Fruit fly (Drosophila melanogaster) whole organism, prepupa: ENCODE data around the gene nAChRalpha3.

ENCODE experiments used
- CG10631 ChIP-seq: fragments of 200-800 bp; sonication (Bioruptor generic); optimal IDR thresholded peaks from 2 replicates; lab custom pipeline; 2016; ENCODE audit warnings: missing biosample characterization, missing genetic modification characterization
- CG10669 ChIP-seq: fragments of 200-800 bp; sonication (Bioruptor generic); optimal IDR thresholded peaks from 3 replicates; lab custom pipeline; 2018; ENCODE audit warnings: missing biosample characterization, mild to moderate bottlenecking, missing genetic modification characterization, moderate library complexity
- CG11294 ChIP-seq: fragments of 200-800 bp; sonication (Bioruptor generic); IDR thresholded peaks from 2 replicates; pipeline ENCODE4 v1.3.6; 2022; ENCODE audit warnings: missing biosample characterization, missing genetic modification characterization
- CG11762 ChIP-seq: fragments of 200-800 bp; sonication (Bioruptor generic); optimal IDR thresholded peaks from 3 replicates; lab custom pipeline; 2016; ENCODE audit warnings: missing biosample characterization, missing genetic modification characterization; ENCODE audit not compliant: insufficient read depth
- CG11902 ChIP-seq: fragments of 200-800 bp; sonication (Bioruptor generic); optimal IDR thresholded peaks from 3 replicates; lab custom pipeline; 2016; ENCODE audit warnings: missing biosample characterization, missing genetic modification characterization
- CG15336 ChIP-seq: fragments of 200-800 bp; sonication (Bioruptor generic); IDR thresholded peaks from 2 replicates; pipeline ENCODE4 v1.3.6; 2022; ENCODE audit warnings: missing biosample characterization, missing genetic modification characterization
- CG1621 ChIP-seq: fragments of 200-800 bp; sonication (Bioruptor generic); optimal IDR thresholded peaks from 3 replicates; lab custom pipeline; 2018; ENCODE audit warnings: missing biosample characterization, mild to moderate bottlenecking, missing genetic modification characterization
- CG3032 ChIP-seq: fragments of 200-800 bp; optimal IDR thresholded peaks from 2 replicates; lab custom pipeline; 2019; ENCODE audit warnings: missing biosample characterization, mild to moderate bottlenecking, missing genetic modification characterization, moderate library complexity
- CG34406 ChIP-seq: fragments of 200-800 bp; sonication (Bioruptor generic); optimal IDR thresholded peaks from 3 replicates; lab custom pipeline; 2016; ENCODE audit warnings: missing biosample characterization, missing genetic modification characterization
- CG3919 ChIP-seq: fragments of 200-800 bp; sonication (Bioruptor generic); optimal IDR thresholded peaks from 3 replicates; lab custom pipeline; 2016; ENCODE audit warnings: missing biosample characterization, missing genetic modification characterization
- CG4318 ChIP-seq: fragments of 200-800 bp; sonication (Bioruptor generic); optimal IDR thresholded peaks from 3 replicates; lab custom pipeline; 2017; ENCODE audit warnings: missing biosample characterization, mild to moderate bottlenecking, missing genetic modification characterization
- CG6276 ChIP-seq: fragments of 200-800 bp; sonication (Bioruptor generic); optimal IDR thresholded peaks from 2 replicates; lab custom pipeline; 2017; ENCODE audit warnings: missing biosample characterization, mild to moderate bottlenecking, missing genetic modification characterization
- CG6792 ChIP-seq: fragments of 200-800 bp; sonication (Bioruptor generic); optimal IDR thresholded peaks from 3 replicates; lab custom pipeline; 2016; ENCODE audit warnings: missing biosample characterization, missing genetic modification characterization
- CG6808 ChIP-seq: fragments of 200-800 bp; sonication (Bioruptor generic); optimal IDR thresholded peaks from 3 replicates; lab custom pipeline; 2017; ENCODE audit warnings: missing biosample characterization, missing genetic modification characterization, mild to moderate bottlenecking, moderate library complexity, missing genetic modification reagents
- CG6854 ChIP-seq: fragments of 200-800 bp; sonication (Bioruptor generic); optimal IDR thresholded peaks from 2 replicates; lab custom pipeline; 2017; ENCODE audit warnings: missing biosample characterization, mild to moderate bottlenecking, missing genetic modification characterization
- CG7368 ChIP-seq: fragments of 200-800 bp; sonication (Bioruptor generic); optimal IDR thresholded peaks from 3 replicates; lab custom pipeline; 2016; ENCODE audit warnings: missing biosample characterization, missing genetic modification characterization
- CG8119 ChIP-seq: fragments of 200-800 bp; sonication (Bioruptor generic); IDR thresholded peaks from 3 replicates; pipeline ENCODE4 v1.3.6; 2022; ENCODE audit warnings: missing biosample characterization, missing genetic modification characterization
- CG8319 ChIP-seq: fragments of 200-800 bp; sonication (Bioruptor generic); optimal IDR thresholded peaks from 3 replicates; lab custom pipeline; 2016; ENCODE audit warnings: missing biosample characterization, missing genetic modification characterization
- Eip75B ChIP-seq: fragments of 200-800 bp; sonication (Bioruptor generic); optimal IDR thresholded peaks from 3 replicates; lab custom pipeline; 2016; ENCODE audit warnings: missing biosample characterization, missing genetic modification characterization
- Eip78C ChIP-seq: fragments of 200-800 bp; sonication (Bioruptor generic); peaks from one replicate; lab custom pipeline; 2016; ENCODE audit warnings: missing biosample characterization, missing genetic modification characterization
- Ets96B ChIP-seq: fragments of 200-800 bp; optimal IDR thresholded peaks from 2 replicates; lab custom pipeline; 2019; ENCODE audit warnings: missing biosample characterization, mild to moderate bottlenecking, missing genetic modification characterization, moderate library complexity
- Gug ChIP-seq: fragments of 200-800 bp; sonication (Bioruptor generic); IDR thresholded peaks from 2 replicates; pipeline ENCODE4 v1.3.6; 2022; ENCODE audit warnings: missing biosample characterization, missing genetic modification characterization
- Hr38 ChIP-seq: sonication (Bioruptor generic); optimal IDR thresholded peaks from 2 replicates; lab custom pipeline; 2016; ENCODE audit warnings: missing biosample characterization, missing genetic modification characterization
- Hr39 ChIP-seq: fragments of 200-800 bp; sonication (Bioruptor generic); optimal IDR thresholded peaks from 2 replicates; lab custom pipeline; 2016; ENCODE audit warnings: missing biosample characterization, missing genetic modification characterization
- Hr4 ChIP-seq: fragments of 200-800 bp; sonication (Bioruptor generic); optimal IDR thresholded peaks from 3 replicates; lab custom pipeline; 2016; ENCODE audit warnings: missing biosample characterization, missing genetic modification characterization
- Lpt ChIP-seq: fragments of 200-800 bp; sonication (Bioruptor generic); optimal IDR thresholded peaks from 3 replicates; lab custom pipeline; 2016; ENCODE audit warnings: missing biosample characterization, missing genetic modification characterization
- OdsH ChIP-seq: fragments of 200-800 bp; sonication (Bioruptor generic); optimal IDR thresholded peaks from 3 replicates; lab custom pipeline; 2016; ENCODE audit warnings: missing biosample characterization, missing genetic modification characterization
- Smox ChIP-seq: fragments of 200-800 bp; sonication (Bioruptor generic); optimal IDR thresholded peaks from 3 replicates; lab custom pipeline; 2016; ENCODE audit warnings: missing biosample characterization, missing genetic modification characterization
- Sox14 ChIP-seq: fragments of 200-800 bp; sonication (Bioruptor generic); optimal IDR thresholded peaks from 3 replicates; lab custom pipeline; 2016; ENCODE audit warnings: missing biosample characterization, missing genetic modification characterization
- Sox15 ChIP-seq: fragments of 200-800 bp; sonication (Bioruptor generic); optimal IDR thresholded peaks from 3 replicates; lab custom pipeline; 2016; ENCODE audit warnings: missing biosample characterization, missing genetic modification characterization
- achi ChIP-seq: fragments of 200-800 bp; sonication (Bioruptor generic); optimal IDR thresholded peaks from 3 replicates; lab custom pipeline; 2016; ENCODE audit warnings: missing biosample characterization, missing genetic modification characterization
- acj6 ChIP-seq: fragments of 200-800 bp; sonication (Bioruptor generic); optimal IDR thresholded peaks from 3 replicates; lab custom pipeline; 2016; ENCODE audit warnings: missing biosample characterization, missing genetic modification characterization
- cyc ChIP-seq: fragments of 200-800 bp; sonication (Bioruptor generic); optimal IDR thresholded peaks from 3 replicates; lab custom pipeline; 2016; ENCODE audit warnings: missing biosample characterization, missing genetic modification characterization
- dac ChIP-seq: fragments of 200-800 bp; sonication (Bioruptor generic); optimal IDR thresholded peaks from 2 replicates; lab custom pipeline; 2017; ENCODE audit warnings: missing biosample characterization, mild to moderate bottlenecking, missing genetic modification characterization
- esn ChIP-seq: fragments of 200-800 bp; sonication (Bioruptor generic); optimal IDR thresholded peaks from 2 replicates; lab custom pipeline; 2016; ENCODE audit warnings: missing biosample characterization, mild to moderate bottlenecking, missing genetic modification characterization, moderate library complexity
- fd59A ChIP-seq: fragments of 200-800 bp; sonication (Bioruptor generic); optimal IDR thresholded peaks from 2 replicates; lab custom pipeline; 2017; ENCODE audit warnings: missing biosample characterization, mild to moderate bottlenecking, missing genetic modification characterization, missing genetic modification reagents
- fd85E ChIP-seq: fragments of 200-800 bp; sonication (Bioruptor generic); optimal IDR thresholded peaks from 3 replicates; lab custom pipeline; 2016; ENCODE audit warnings: missing biosample characterization, missing genetic modification characterization
- fkh ChIP-seq: fragments of 200-800 bp; sonication (Bioruptor generic); optimal IDR thresholded peaks from 3 replicates; lab custom pipeline; 2017; ENCODE audit warnings: missing biosample characterization, mild to moderate bottlenecking, missing genetic modification characterization, moderate library complexity
- lz ChIP-seq: fragments of 200-800 bp; sonication (Bioruptor generic); optimal IDR thresholded peaks from 3 replicates; lab custom pipeline; 2016; ENCODE audit warnings: missing biosample characterization, missing genetic modification characterization
- net ChIP-seq: fragments of 200-800 bp; sonication (Bioruptor generic); optimal IDR thresholded peaks from 3 replicates; lab custom pipeline; 2016; ENCODE audit warnings: missing biosample characterization, missing genetic modification characterization
- pdm3 ChIP-seq: fragments of 200-800 bp; sonication (Bioruptor generic); optimal IDR thresholded peaks from 3 replicates; lab custom pipeline; 2016; ENCODE audit warnings: missing biosample characterization, missing genetic modification characterization
- salr ChIP-seq, 2 experiments: fragments of 200-800 bp; sonication (Bioruptor generic); optimal IDR thresholded peaks; 3 replicates each; lab custom pipeline; 2016 to 2018; ENCODE audit warnings: missing biosample characterization in 2 of 2, missing genetic modification characterization in 2 of 2, mild to moderate bottlenecking in 1 of 2
- spab ChIP-seq: fragments of 200-800 bp; sonication (Bioruptor generic); optimal IDR thresholded peaks from 2 replicates; lab custom pipeline; 2017; ENCODE audit warnings: missing biosample characterization, mild to moderate bottlenecking, missing genetic modification characterization, missing genetic modification reagents
- ss ChIP-seq, 2 experiments: fragments of 200-800 bp; sonication (Bioruptor generic); optimal IDR thresholded peaks; 2 replicates in 1 of 2; 3 replicates in 1 of 2; lab custom pipeline; 2017 to 2018; ENCODE audit warnings: mild to moderate bottlenecking in 2 of 2, missing biosample characterization in 2 of 2, missing genetic modification characterization in 2 of 2, moderate library complexity in 1 of 2
- topi ChIP-seq: fragments of 200-800 bp; sonication (Bioruptor generic); optimal IDR thresholded peaks from 3 replicates; lab custom pipeline; 2016; ENCODE audit warnings: missing biosample characterization, missing genetic modification characterization
- vri ChIP-seq: fragments of 200-800 bp; sonication (Bioruptor generic); optimal IDR thresholded peaks from 3 replicates; lab custom pipeline; 2016; ENCODE audit warnings: missing biosample characterization, mild to moderate bottlenecking, missing genetic modification characterization

The nAChRalpha3 gene

DNA sequence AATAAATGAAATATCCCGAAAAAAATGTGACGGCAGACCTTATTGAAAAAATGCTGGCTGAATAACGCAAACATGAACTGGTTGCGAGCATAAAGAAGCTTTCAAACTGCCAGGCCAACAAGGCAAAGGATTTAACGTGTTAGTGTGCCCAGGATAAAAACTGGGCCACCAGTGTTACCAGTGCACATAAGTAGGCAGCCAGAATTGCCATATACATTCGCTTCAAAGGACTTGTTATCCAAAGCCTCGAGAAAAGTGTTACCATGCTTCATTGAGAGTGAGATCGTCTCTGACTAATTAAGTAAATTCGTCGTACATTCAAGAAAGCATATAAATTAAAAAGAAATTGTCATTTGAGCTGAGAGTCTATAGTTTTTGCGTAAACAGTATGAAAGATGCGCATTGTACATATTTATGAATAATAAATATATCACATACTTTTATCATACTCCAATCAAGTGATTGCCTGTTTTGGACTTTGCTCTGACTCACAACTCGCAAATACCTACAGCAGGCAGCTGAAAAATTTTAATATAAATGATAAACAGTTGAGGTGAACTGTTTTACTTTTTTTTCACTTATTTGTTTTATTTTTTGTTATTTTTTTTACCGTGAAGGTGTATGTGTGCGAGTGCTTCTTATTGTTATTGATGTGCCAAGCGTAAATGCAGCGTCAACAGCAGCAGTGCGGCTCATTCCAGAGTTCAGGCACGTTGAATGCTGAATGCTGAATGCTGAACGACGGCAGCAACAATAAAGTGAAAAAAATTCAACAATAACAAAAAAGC lies 135.5 kb downstream of the nAChRalpha3 start (continued):
- peak; percentile 5 for TF ChIP-seq topi (GFP tag; lab: Kevin White, UChicago)
- no peak for TF ChIP-seq spab (GFP tag; lab: Kevin White, UChicago)
- TF ChIP-seq achi (GFP tag; lab: Kevin White, UChicago): no peak
- TF ChIP-seq fkh: no peak
- no peak for TF ChIP-seq CG11762 (GFP tag; lab: Kevin White, UChicago)
- no peak for TF ChIP-seq net (GFP tag; lab: Kevin White, UChicago)
- no peak for TF ChIP-seq CG11902
- TF ChIP-seq CG6792 (GFP tag; lab: Kevin White, UChicago): no peak
- no peak for TF ChIP-seq Gug (GFP tag; lab: Robert Waterston, UW)

dm6 chrX:8229918-8230699 lies 136.9 kb downstream of the nAChRalpha3 start:
- peak; percentile 58 for TF ChIP-seq CG7368 (GFP tag; lab: Kevin White, UChicago)
- peak; percentile 34 for TF ChIP-seq CG1621 (tag; lab: Kevin White, UChicago)
- TF ChIP-seq vri (GFP tag; lab: Kevin White, UChicago): peak; percentile 32
- TF ChIP-seq CG8119: 0 out of 3 replicates have a peak, but pooled peaks have one; percentile 14
- TF ChIP-seq CG3919: peak; percentile 30
- peak; percentile 15; the same call in 1 of the 2 replicates for TF ChIP-seq CG15336
- no peak for TF ChIP-seq Hr38 (GFP tag; lab: Kevin White, UChicago)
- no peak for TF ChIP-seq Sox15 (GFP tag; lab: Kevin White, UChicago)
- no peak for TF ChIP-seq Smox (GFP tag; lab: Kevin White, UChicago)
- TF ChIP-seq fd59A (GFP tag; lab: Kevin White, UChicago): peak; percentile 13
- no peak for TF ChIP-seq Hr4 (GFP tag; lab: Kevin White, UChicago)
- TF ChIP-seq lz (GFP tag; lab: Kevin White, UChicago): no peak
- peak; percentile 3 for TF ChIP-seq CG8319 (GFP tag; lab: Kevin White, UChicago)
- TF ChIP-seq ss (GFP tag; optimal IDR thresholded peaks at IDR 0.05; lab: Kevin White, UChicago): peak; percentile 57 to 82
- peak; percentile 79 for TF ChIP-seq Eip78C (GFP tag; lab: Kevin White, UChicago)
- peak; percentile 93 for TF ChIP-seq fkh
- no peak for TF ChIP-seq Hr39 (GFP tag; lab: Kevin White, UChicago)
- 0 out of 2 replicates have a peak, but pooled peaks have one; percentile 13 for TF ChIP-seq Gug (GFP tag; lab: Robert Waterston, UW)
- peak; percentile 48 for TF ChIP-seq CG10669 (GFP tag; lab: Kevin White, UChicago)
- no peak for TF ChIP-seq CG11294 (GFP tag; lab: Robert Waterston, UW)
- peak; percentile 49 for TF ChIP-seq CG34406
- no peak for TF ChIP-seq fd85E (GFP tag; lab: Kevin White, UChicago)
- peak; percentile 48 for TF ChIP-seq OdsH (GFP tag; lab: Kevin White, UChicago)
- peak; percentile 20 for TF ChIP-seq CG6854 (GFP tag; lab: Kevin White, UChicago)
- no peak for TF ChIP-seq Sox14 (GFP tag; lab: Kevin White, UChicago)
- TF ChIP-seq acj6 (GFP tag; lab: Kevin White, UChicago): peak; percentile 20
- TF ChIP-seq pdm3 (GFP tag; lab: Kevin White, UChicago): peak; percentile 39
- TF ChIP-seq Lpt (GFP tag; lab: Kevin White, UChicago): no peak
- TF ChIP-seq CG6276 (GFP tag; lab: Kevin White, UChicago): peak; percentile 30
- TF ChIP-seq Eip75B: peak; percentile 26
- TF ChIP-seq achi (GFP tag; lab: Kevin White, UChicago): peak; percentile 26
- TF ChIP-seq CG3032 (tag; lab: Kevin White, UChicago): no peak
- TF ChIP-seq CG6808 (GFP tag; lab: Kevin White, UChicago): peak; percentile 66
- TF ChIP-seq CG10631 (GFP tag; lab: Kevin White, UChicago): peak; percentile 60
- TF ChIP-seq CG4318: no peak
- TF ChIP-seq dac (GFP tag; lab: Kevin White, UChicago): no peak
- TF ChIP-seq salr (GFP tag; optimal IDR thresholded peaks at IDR 0.05; lab: Kevin White, UChicago): peak in 1 of 2 experiments; percentile 3
- TF ChIP-seq Ets96B (tag; lab: Kevin White, UChicago): no peak
- TF ChIP-seq CG11902: no peak
- peak; percentile 39 for TF ChIP-seq topi (GFP tag; lab: Kevin White, UChicago)
- peak; percentile 35 for TF ChIP-seq spab (GFP tag; lab: Kevin White, UChicago)
- no peak for TF ChIP-seq esn (GFP tag; lab: Kevin White, UChicago)
- no peak for TF ChIP-seq cyc (GFP tag; lab: Kevin White, UChicago)
